Worm (Caenorhabditis elegans) whole organism, L3 larva: ENCODE results near the gene B0294.1.

Experiments
- R02D3.7 ChIP-seq: fragments of 150-350 bp; optimal IDR thresholded peaks from 2 replicates; lab custom pipeline; 2014; ENCODE audit warnings: missing biosample characterization, missing genetic modification characterization
- ZK546.5 ChIP-seq: sonication (generic microtip); optimal IDR thresholded peaks from 2 replicates; lab custom pipeline; 2017; ENCODE audit warnings: missing biosample characterization, missing genetic modification characterization
- aly-2 ChIP-seq: fragments of 150-350 bp; optimal IDR thresholded peaks from 2 replicates; lab custom pipeline; 2014; ENCODE audit warnings: missing biosample characterization, missing genetic modification characterization
- ama-1 ChIP-seq: fragments of 150-350 bp; optimal IDR thresholded peaks from 2 replicates; lab custom pipeline; 2018
- ceh-16 ChIP-seq: sonication (generic microtip); optimal IDR thresholded peaks from 2 replicates; lab custom pipeline; 2017; ENCODE audit warnings: missing biosample characterization, missing genetic modification characterization
- ceh-9 ChIP-seq: sonication (generic microtip); optimal IDR thresholded peaks from 2 replicates; lab custom pipeline; 2018; ENCODE audit warnings: missing biosample characterization, missing genetic modification characterization
- daf-12 ChIP-seq: fragments of 150-350 bp; optimal IDR thresholded peaks from 2 replicates; lab custom pipeline; 2014; ENCODE audit warnings: missing biosample characterization, missing genetic modification reagents, missing genetic modification characterization
- egl-27 ChIP-seq: sonication (generic microtip); optimal IDR thresholded peaks from 4 replicates; lab custom pipeline; 2017; ENCODE audit warnings: missing biosample characterization, missing genetic modification reagents, missing genetic modification characterization
- elt-3 ChIP-seq, 3 experiments: fragments of 150-350 bp in 1 of 3; sonication (generic microtip) in 2 of 3; optimal IDR thresholded peaks; 2 replicates in 2 of 3; 4 replicates in 1 of 3; lab custom pipeline; 2014 to 2017; ENCODE audit warnings: missing biosample characterization in 3 of 3, missing genetic modification characterization in 3 of 3
- eor-1 ChIP-seq, 2 experiments: fragments of 150-350 bp; optimal IDR thresholded peaks; 2 replicates each; lab custom pipeline; 2014 to 2018; ENCODE audit warnings: missing biosample characterization in 2 of 2, missing genetic modification characterization in 2 of 2
- fkh-2 ChIP-seq: fragments of 150-350 bp; optimal IDR thresholded peaks from 2 replicates; lab custom pipeline; 2014; ENCODE audit warnings: missing biosample characterization, missing genetic modification reagents, missing genetic modification characterization
- fos-1 ChIP-seq: fragments of 150-350 bp; optimal IDR thresholded peaks from 2 replicates; lab custom pipeline; 2014; ENCODE audit warnings: missing biosample characterization, missing genetic modification characterization
- jun-1 ChIP-seq: fragments of 150-350 bp; optimal IDR thresholded peaks from 2 replicates; lab custom pipeline; 2014; ENCODE audit warnings: missing biosample characterization, missing genetic modification reagents, missing genetic modification characterization
- lin-15B ChIP-seq: fragments of 150-350 bp; optimal IDR thresholded peaks from 2 replicates; lab custom pipeline; 2014; ENCODE audit warnings: missing biosample characterization, missing genetic modification characterization
- lsy-12 ChIP-seq: sonication (generic microtip); optimal IDR thresholded peaks from 2 replicates; lab custom pipeline; 2016; ENCODE audit warnings: mild to moderate bottlenecking, missing genetic modification characterization, missing compliant biosample characterization
- mdl-1 ChIP-seq: fragments of 150-350 bp; optimal IDR thresholded peaks from 2 replicates; lab custom pipeline; 2014; ENCODE audit warnings: missing biosample characterization, missing genetic modification characterization
- mml-1 ChIP-seq: fragments of 150-350 bp; sonication (generic microtip); optimal IDR thresholded peaks from 3 replicates; lab custom pipeline; 2014; ENCODE audit warnings: missing biosample characterization, missing genetic modification characterization
- nfya-1 ChIP-seq: sonication (generic microtip); optimal IDR thresholded peaks from 2 replicates; lab custom pipeline; 2017; ENCODE audit warnings: missing genetic modification characterization, mild to moderate bottlenecking, missing compliant biosample characterization, antibody characterized with exemption, moderate library complexity; ENCODE audit not compliant: insufficient read depth
- nhr-11 ChIP-seq: fragments of 150-350 bp; optimal IDR thresholded peaks from 2 replicates; lab custom pipeline; 2014; ENCODE audit warnings: missing biosample characterization, missing genetic modification characterization
- nhr-237 ChIP-seq: fragments of 150-350 bp; optimal IDR thresholded peaks from 2 replicates; lab custom pipeline; 2014; ENCODE audit warnings: missing biosample characterization, missing genetic modification characterization
- nhr-25 ChIP-seq: sonication (generic microtip); optimal IDR thresholded peaks from 2 replicates; lab custom pipeline; 2017; ENCODE audit warnings: missing biosample characterization, missing genetic modification characterization
- nhr-28 ChIP-seq: fragments of 150-350 bp; optimal IDR thresholded peaks from 2 replicates; lab custom pipeline; 2014; ENCODE audit warnings: missing biosample characterization, missing genetic modification characterization
- nhr-43 ChIP-seq: sonication (generic microtip); optimal IDR thresholded peaks from 2 replicates; lab custom pipeline; 2016; ENCODE audit warnings: mild to moderate bottlenecking, missing genetic modification characterization, missing compliant biosample characterization; ENCODE audit not compliant: poor library complexity, severe bottlenecking
- nhr-67 ChIP-seq: fragments of 150-350 bp; optimal IDR thresholded peaks from 2 replicates; lab custom pipeline; 2014; ENCODE audit warnings: missing biosample characterization, missing genetic modification characterization
- nhr-76 ChIP-seq: fragments of 150-350 bp; sonication (generic microtip); optimal IDR thresholded peaks from 5 replicates; lab custom pipeline; 2014; ENCODE audit warnings: missing biosample characterization, missing genetic modification characterization
- nhr-77 ChIP-seq: fragments of 150-350 bp; optimal IDR thresholded peaks from 2 replicates; lab custom pipeline; 2014; ENCODE audit warnings: missing biosample characterization, missing genetic modification characterization
- pha-4 ChIP-seq: fragments of 150-350 bp; optimal IDR thresholded peaks from 2 replicates; lab custom pipeline; 2014; ENCODE audit warnings: missing biosample characterization, missing genetic modification reagents, missing genetic modification characterization
- pqm-1 ChIP-seq: fragments of 150-350 bp; optimal IDR thresholded peaks from 2 replicates; lab custom pipeline; 2017; ENCODE audit warnings: missing biosample characterization, missing genetic modification characterization, inconsistent platforms
- sea-2 ChIP-seq: fragments of 150-350 bp; sonication (generic microtip); optimal IDR thresholded peaks from 4 replicates; lab custom pipeline; 2014; ENCODE audit warnings: missing biosample characterization, missing genetic modification reagents, missing genetic modification characterization
- snpc-4 ChIP-seq: fragments of 150-350 bp; optimal IDR thresholded peaks from 2 replicates; lab custom pipeline; 2014; ENCODE audit warnings: missing biosample characterization, missing genetic modification characterization
- tbx-2 ChIP-seq: sonication (generic microtip); optimal IDR thresholded peaks from 2 replicates; lab custom pipeline; 2016; ENCODE audit warnings: mild to moderate bottlenecking, missing genetic modification characterization, missing compliant biosample characterization
- unc-39 ChIP-seq: sonication (generic microtip); optimal IDR thresholded peaks from 4 replicates; lab custom pipeline; 2017; ENCODE audit warnings: missing biosample characterization, missing genetic modification characterization
- unc-62 ChIP-seq: fragments of 150-350 bp; sonication (generic microtip); optimal IDR thresholded peaks from 4 replicates; lab custom pipeline; 2014; ENCODE audit warnings: missing biosample characterization, missing genetic modification reagents, missing genetic modification characterization
- zag-1 ChIP-seq: fragments of 150-350 bp; optimal IDR thresholded peaks from 2 replicates; lab custom pipeline; 2014; ENCODE audit warnings: missing biosample characterization, missing genetic modification characterization
- ztf-11 ChIP-seq: fragments of 150-350 bp; optimal IDR thresholded peaks from 2 replicates; lab custom pipeline; 2014; ENCODE audit warnings: missing biosample characterization, missing genetic modification characterization

Gene B0294.1

ce11 chrX:1852636-1853035 is 44.5 kb downstream of the B0294.1 start, which contains the start of gene ceh-21:
TSS of gene ceh-21 (minus strand) at chrX:1852736.
- TF ChIP-seq ama-1 (lab: Kevin White, UChicago) (no peak), jun-1 (tag; lab: Kevin White, UChicago) (no peak), nhr-28 (tag; lab: Kevin White, UChicago) (no peak), ceh-9 (tag; lab: Kevin White, UChicago) (no peak), pha-4 (tag; lab: Kevin White, UChicago) (no peak), egl-27 (tag; lab: Kevin White, UChicago) (no peak), nhr-76 (tag; lab: Kevin White, UChicago) (no peak), aly-2 (tag; lab: Kevin White, UChicago) (no peak), nhr-25 (no peak), ztf-11 (no peak), lin-15B (no peak), pqm-1 (tag; lab: Kevin White, UChicago) (no peak), nhr-77 (no peak), nhr-43 (tag; lab: Kevin White, UChicago) (no peak), nhr-237 (tag; lab: Kevin White, UChicago) (no peak), ZK546.5 (no peak)

ce11 chrX:1850525-1850924 is 46.6 kb downstream of the B0294.1 start:
- TF ChIP-seq ztf-11 (no peak), unc-62 (no peak), daf-12 (tag; lab: Kevin White, UChicago) (no peak), elt-3 (tag; optimal IDR thresholded peaks at IDR 0.05; lab: Kevin White, UChicago) (no peak), snpc-4 (tag; lab: Kevin White, UChicago) (no peak), jun-1 (tag; lab: Kevin White, UChicago) (no peak), ama-1 (lab: Kevin White, UChicago) (no peak), eor-1 (tag; optimal IDR thresholded peaks at IDR 0.05; lab: Kevin White, UChicago) (no peak), mdl-1 (tag; lab: Kevin White, UChicago) (no peak), lsy-12 (tag; lab: Kevin White, UChicago) (no peak), unc-39 (tag; lab: Kevin White, UChicago) (no peak), zag-1 (tag; lab: Kevin White, UChicago) (no peak), nhr-43 (tag; lab: Kevin White, UChicago) (no peak), mml-1 (tag; lab: Kevin White, UChicago) (no peak), tbx-2 (tag; lab: Kevin White, UChicago) (no peak), sea-2 (no peak), nhr-11 (tag; lab: Kevin White, UChicago) (no peak), nfya-1 (tag; lab: Kevin White, UChicago) (no peak), fos-1 (tag; lab: Kevin White, UChicago) (no peak), pha-4 (tag; lab: Kevin White, UChicago) (no peak)

ce11 chrX:1848575-1848974 is 48.6 kb downstream of the B0294.1 start, which contains the start of gene ceh-41:
TSS of gene ceh-41 (minus strand) at chrX:1848675.
- TF ChIP-seq daf-12 (tag; lab: Kevin White, UChicago) (no peak), nfya-1 (tag; lab: Kevin White, UChicago) (no peak), pqm-1 (tag; lab: Kevin White, UChicago) (no peak), ceh-16 (no peak), mml-1 (tag; lab: Kevin White, UChicago) (no peak), fkh-2 (tag; lab: Kevin White, UChicago) (no peak), nhr-25 (no peak), mdl-1 (tag; lab: Kevin White, UChicago) (no peak), elt-3 (tag; optimal IDR thresholded peaks at IDR 0.05; lab: Kevin White, UChicago) (no peak), unc-39 (tag; lab: Kevin White, UChicago) (no peak), eor-1 (tag; optimal IDR thresholded peaks at IDR 0.05; lab: Kevin White, UChicago) (no peak), ceh-9 (tag; lab: Kevin White, UChicago) (no peak), ama-1 (lab: Kevin White, UChicago) (no peak), egl-27 (tag; lab: Kevin White, UChicago) (no peak), aly-2 (tag; lab: Kevin White, UChicago) (no peak)

- TF ChIP-seq nhr-67 (tag; lab: Kevin White, UChicago) (no peak), R02D3.7 (tag; lab: Kevin White, UChicago) (no peak), lin-15B (no peak), nhr-77 (no peak), mml-1 (tag; lab: Kevin White, UChicago) (no peak), nfya-1 (tag; lab: Kevin White, UChicago) (no peak), mdl-1 (tag; lab: Kevin White, UChicago) (no peak), snpc-4 (tag; lab: Kevin White, UChicago) (no peak)
These were observed 49.5 kb downstream of the B0294.1 start for ce11 chrX:1847685-1848084.
